Fruit fly (Drosophila melanogaster): Measurements from ENCODE around the gene Sgsh.

DNA sequence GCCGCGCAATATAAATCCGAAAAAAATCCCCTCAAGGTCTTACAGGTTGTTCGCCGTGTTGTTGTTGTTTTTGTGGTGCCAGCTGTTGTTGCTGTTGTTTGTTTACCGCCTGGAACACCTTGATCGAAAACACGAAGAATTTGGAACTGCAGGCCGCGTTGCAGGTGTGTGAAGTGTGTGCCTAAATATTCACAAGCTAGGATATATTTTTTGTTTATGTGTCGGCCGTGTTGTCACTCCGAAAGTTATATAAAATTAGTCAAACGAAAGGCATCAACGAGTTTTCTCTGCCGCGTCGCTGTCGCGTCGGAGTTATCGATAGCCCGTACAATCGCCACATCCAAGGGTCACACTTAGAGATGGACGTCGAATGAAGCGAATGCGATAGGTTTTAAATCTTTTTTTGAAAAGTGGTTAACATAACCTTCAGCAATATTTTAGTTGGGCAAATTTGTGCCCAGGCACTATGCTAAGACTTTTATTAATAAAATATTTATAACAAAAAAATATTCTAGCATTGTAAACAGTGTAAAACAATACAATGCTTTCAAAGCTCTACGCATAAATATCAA lies 15.7 kb upstream of the Sgsh start, which contains the start of gene Mpc1:
- TF ChIP-seq lola (GFP tag; optimal IDR thresholded peaks at IDR 0.05): no peak
- TF ChIP-seq Rel (GFP tag; optimal IDR thresholded peaks at IDR 0.05): no peak
- peak; percentile 100 for TF ChIP-seq Rel (tag; optimal IDR thresholded peaks at IDR 0.05)
- peak; percentile 26 for TF ChIP-seq psq (GFP tag; optimal IDR thresholded peaks at IDR 0.05)
- TF ChIP-seq Hr83 (GFP tag; optimal IDR thresholded peaks at IDR 0.05; ENCODE audit: poor library complexity, severe bottlenecking): no peak
- TF ChIP-seq usp (GFP tag; optimal IDR thresholded peaks at IDR 0.05): no peak
- TF ChIP-seq Sp1 (GFP tag; optimal IDR thresholded peaks at IDR 0.05): no peak
- TF ChIP-seq h (GFP tag; optimal IDR thresholded peaks at IDR 0.05): no peak
- peak; percentile 47 for TF ChIP-seq tai (GFP tag; optimal IDR thresholded peaks at IDR 0.05)
- TF ChIP-seq HLH106 (tag; optimal IDR thresholded peaks at IDR 0.05): no peak
- TF ChIP-seq Myc (optimal IDR thresholded peaks at IDR 0.05): no peak
